Worm (Caenorhabditis elegans) whole organism, midembryonic: ENCODE results near the gene F20D6.11.

Experiments used
- T22C8.4 ChIP-seq: fragments of 200-800 bp; sonication (Bioruptor generic); IDR thresholded peaks from 2 replicates; pipeline ENCODE4 v1.3.6; 2022; ENCODE audit warnings: missing genetic modification characterization, missing compliant biosample characterization
- cog-1 ChIP-seq: sonication (generic microtip); optimal IDR thresholded peaks from 2 replicates; lab custom pipeline; 2016; ENCODE audit warnings: missing genetic modification characterization, missing compliant biosample characterization
- flt-1 ChIP-seq: fragments of 200-800 bp; sonication (Bioruptor generic); IDR thresholded peaks from 2 replicates; pipeline ENCODE4 v1.3.6; 2022; ENCODE audit warnings: missing genetic modification characterization, missing compliant biosample characterization
- klf-2 ChIP-seq: fragments of 200-800 bp; sonication (Bioruptor generic); conservative IDR thresholded peaks from 2 replicates; pipeline ENCODE4 v1.3.6; 2022; ENCODE audit warnings: missing genetic modification reagents, missing genetic modification characterization, missing compliant biosample characterization
- med-1 ChIP-seq: sonication (generic microtip); optimal IDR thresholded peaks from 2 replicates; lab custom pipeline; 2017; ENCODE audit warnings: missing genetic modification characterization, mild to moderate bottlenecking, missing compliant biosample characterization, antibody characterized with exemption, missing genetic modification reagents; ENCODE audit not compliant: insufficient read depth
- ref-1 ChIP-seq: fragments of 200-800 bp; sonication (Bioruptor generic); conservative IDR thresholded peaks from 2 replicates; pipeline ENCODE4 v1.3.6; 2022; ENCODE audit warnings: missing genetic modification reagents, missing genetic modification characterization, missing compliant biosample characterization
- tab-1 ChIP-seq: fragments of 200-800 bp; sonication (Bioruptor generic); IDR thresholded peaks from 2 replicates; pipeline ENCODE4 v1.3.6; 2022; ENCODE audit warnings: missing genetic modification characterization, missing compliant biosample characterization
- ztf-23 ChIP-seq: fragments of 200-800 bp; sonication (Bioruptor generic); IDR thresholded peaks from 2 replicates; pipeline ENCODE4 v1.3.6; 2022; ENCODE audit warnings: missing genetic modification reagents, missing genetic modification characterization, missing compliant biosample characterization
- ztf-29 ChIP-seq: fragments of 200-800 bp; sonication (Bioruptor generic); IDR thresholded peaks from 2 replicates; pipeline ENCODE4 v1.3.6; 2022; ENCODE audit warnings: missing genetic modification reagents, missing genetic modification characterization, missing compliant biosample characterization

The F20D6.11 gene

DNA sequence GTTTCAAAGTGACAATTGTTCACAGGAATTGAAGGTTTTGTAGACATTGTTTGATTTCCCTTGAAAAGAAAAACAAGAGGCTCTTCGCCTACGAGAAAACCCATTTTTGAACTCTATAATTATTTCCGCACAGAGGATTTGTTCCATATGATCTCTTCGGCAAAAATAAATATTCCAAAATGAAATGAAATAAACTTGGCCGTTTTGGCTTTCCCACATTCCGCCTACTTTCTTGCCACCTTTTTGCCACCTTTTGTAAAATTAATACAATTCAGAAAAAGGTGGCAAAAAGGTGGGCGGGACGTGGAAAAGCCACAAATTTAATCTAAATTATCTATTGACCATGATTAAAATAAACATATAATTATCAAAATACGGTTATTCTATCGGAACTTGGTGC, 10.5 kb downstream of the F20D6.11 start, which contains the start of gene F20D6.15:
TSS of gene F20D6.15 (minus strand) at position 47 of the 400 bp plus-strand sequence.
- TF ChIP-seq flt-1 (no peak), cog-1 (no peak), ref-1 (GFP tag; lab: Robert Waterston, UW) (no peak), tab-1 (GFP tag; lab: Robert Waterston, UW) (no peak)

DNA sequence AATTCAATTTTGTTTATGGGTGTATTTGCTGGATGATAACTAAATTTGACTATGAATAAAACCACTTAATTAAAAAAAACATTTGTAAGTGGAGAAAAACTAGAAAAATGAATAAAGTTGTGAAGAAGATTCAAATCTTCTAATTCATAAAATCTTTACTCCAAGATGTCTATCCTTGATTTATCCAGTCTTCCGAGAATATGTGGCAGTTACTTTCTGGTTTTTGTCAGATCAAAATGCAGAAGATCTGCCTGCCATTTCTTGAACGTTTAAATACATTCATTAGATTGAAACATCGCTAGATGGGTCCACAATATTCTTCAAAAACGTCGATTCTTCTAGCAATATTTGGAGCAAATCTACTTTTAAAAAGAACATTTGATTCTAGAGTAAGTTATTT, 13.2 kb downstream of the F20D6.11 start, which contains the start of gene F20D6.2:
TSS of gene F20D6.2 (plus strand) at position 301 of the 400 bp plus-strand sequence.
- TF ChIP-seq tab-1 (GFP tag; lab: Robert Waterston, UW) (no peak), cog-1 (no peak), med-1 (GFP tag; lab: Kevin White, UChicago) (no peak), ztf-29 (GFP tag; lab: Robert Waterston, UW) (no peak), ztf-23 (GFP tag; lab: Robert Waterston, UW) (no peak), klf-2 (no peak), ref-1 (GFP tag; lab: Robert Waterston, UW) (no peak), flt-1 (no peak), T22C8.4 (GFP tag; lab: Robert Waterston, UW) (no peak)

DNA sequence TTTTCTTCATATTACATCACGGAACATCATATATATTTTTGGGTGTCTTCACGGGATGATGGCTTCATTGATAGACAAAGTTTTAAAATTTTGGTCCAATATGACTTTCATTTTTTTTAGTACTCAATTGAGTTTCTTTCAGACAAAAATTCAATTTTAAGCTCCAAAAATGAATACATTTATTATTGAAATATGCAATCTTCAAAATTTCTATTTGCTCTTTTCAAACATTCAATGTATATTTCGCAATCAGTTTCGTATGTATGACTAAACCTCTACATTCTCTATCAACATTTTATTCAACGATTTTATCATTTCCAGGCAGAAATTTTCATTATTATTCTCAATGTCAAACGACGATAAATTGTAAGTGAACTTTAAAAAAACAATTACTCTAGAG, 15.5 kb downstream of the F20D6.11 start, which contains the start of gene srp-8:
TSS of gene srp-8 (plus strand) at position 301 of the 400 bp plus-strand sequence.
- TF ChIP-seq ztf-29 (GFP tag; lab: Robert Waterston, UW) = no peak
- TF ChIP-seq med-1 (GFP tag; lab: Kevin White, UChicago) = no peak
- no peak for TF ChIP-seq T22C8.4 (GFP tag; lab: Robert Waterston, UW)
- TF ChIP-seq cog-1 = no peak
- TF ChIP-seq tab-1 (GFP tag; lab: Robert Waterston, UW) = no peak
- no peak for TF ChIP-seq flt-1
- TF ChIP-seq ztf-23 (GFP tag; lab: Robert Waterston, UW) = no peak
- no peak for TF ChIP-seq klf-2
- TF ChIP-seq ref-1 (GFP tag; lab: Robert Waterston, UW) = no peak

DNA sequence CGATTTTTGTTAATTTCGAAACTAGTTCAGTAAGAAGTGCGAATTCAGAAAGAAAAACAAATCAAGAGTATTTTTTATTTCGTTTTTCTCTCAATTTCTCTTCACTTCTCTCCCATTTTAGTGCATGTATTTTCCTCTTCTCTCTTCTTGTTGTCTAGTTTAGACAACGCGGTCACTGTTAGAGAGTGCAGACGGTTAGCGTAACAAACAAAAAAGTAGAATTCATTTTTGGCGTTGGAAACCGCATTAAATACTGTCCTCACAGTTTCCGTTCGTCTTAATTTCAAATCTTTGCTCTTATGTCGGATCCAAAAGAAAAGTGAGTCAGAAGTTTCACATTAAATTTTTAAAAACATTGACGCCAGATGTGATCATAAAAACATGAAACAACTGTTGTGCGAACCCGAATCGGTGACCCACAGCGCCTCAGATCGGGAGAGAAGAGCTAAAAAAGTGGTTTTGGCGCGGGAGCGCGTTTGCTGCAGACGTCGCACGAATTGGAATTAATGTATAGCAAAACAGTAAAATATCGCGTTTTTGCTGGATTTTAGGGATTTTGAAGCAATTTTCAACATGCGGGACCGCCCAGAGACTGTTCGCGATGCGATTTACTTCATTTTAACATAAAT, 19.9 kb downstream of the F20D6.11 start, which contains the start of gene srp-7:
TSS of gene srp-7 (plus strand) at position 213 of the 629 bp plus-strand sequence.
- TF ChIP-seq ztf-23 (GFP tag; lab: Robert Waterston, UW) (no peak), cog-1 (no peak), ztf-29 (GFP tag; lab: Robert Waterston, UW) (no peak), klf-2 (no peak), tab-1 (GFP tag; lab: Robert Waterston, UW) (no peak), ref-1 (GFP tag; lab: Robert Waterston, UW) (no peak), med-1 (GFP tag; lab: Kevin White, UChicago) (no peak), flt-1 (no peak)

DNA sequence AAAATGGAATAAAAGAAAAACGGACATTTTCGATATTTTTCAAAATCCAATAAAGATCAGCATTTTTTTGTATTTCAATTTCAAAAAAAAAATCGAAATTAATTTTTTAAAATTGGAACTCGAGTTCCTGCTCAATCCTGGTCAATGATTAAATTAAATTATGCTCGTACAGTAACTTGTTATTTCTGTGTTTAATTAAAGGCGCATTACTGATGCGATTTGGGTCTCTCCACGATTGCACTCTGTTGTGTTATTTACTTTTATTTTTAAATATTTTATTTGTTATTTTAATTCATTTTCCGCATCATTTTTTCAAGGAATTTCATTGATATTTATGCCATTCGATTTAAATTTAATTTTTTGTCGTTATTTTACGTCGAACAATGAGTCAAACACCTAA, 20.6 kb downstream of the F20D6.11 start:
- no peak for TF ChIP-seq T22C8.4 (GFP tag; lab: Robert Waterston, UW)
- TF ChIP-seq ref-1 (GFP tag; lab: Robert Waterston, UW) = no peak
- no peak for TF ChIP-seq ztf-23 (GFP tag; lab: Robert Waterston, UW)
- no peak for TF ChIP-seq klf-2
- TF ChIP-seq med-1 (GFP tag; lab: Kevin White, UChicago) = no peak
- no peak for TF ChIP-seq flt-1
- TF ChIP-seq tab-1 (GFP tag; lab: Robert Waterston, UW) = no peak

DNA sequence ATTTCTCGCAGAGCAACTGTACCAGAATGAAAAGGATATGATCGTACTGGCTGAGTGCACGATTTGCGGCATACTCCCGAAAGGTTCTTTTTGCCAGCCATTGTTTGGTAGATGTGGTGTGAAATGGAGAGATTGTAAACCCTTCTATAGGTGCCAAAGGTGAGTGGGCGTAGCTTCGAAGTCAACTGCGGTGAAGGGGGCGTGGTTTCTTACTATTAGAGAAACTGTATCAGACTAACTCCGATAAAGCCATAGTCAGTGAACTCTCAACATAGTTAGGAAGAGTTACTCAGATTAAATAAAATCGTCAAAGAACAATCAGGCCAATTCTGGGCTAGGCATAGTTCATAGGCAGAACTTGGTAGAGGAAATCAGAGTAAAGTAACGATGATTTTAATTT, 21.5 kb downstream of the F20D6.11 start, which contains the start of gene F20D6.9:
TSS of gene F20D6.9 (minus strand) at position 101 of the 400 bp plus-strand sequence.
- TF ChIP-seq med-1 (GFP tag; lab: Kevin White, UChicago) = no peak
- TF ChIP-seq flt-1 = no peak
- TF ChIP-seq klf-2 = no peak
- TF ChIP-seq T22C8.4 (GFP tag; lab: Robert Waterston, UW) = no peak
- no peak for TF ChIP-seq tab-1 (GFP tag; lab: Robert Waterston, UW)
- TF ChIP-seq ztf-23 (GFP tag; lab: Robert Waterston, UW) = no peak

DNA sequence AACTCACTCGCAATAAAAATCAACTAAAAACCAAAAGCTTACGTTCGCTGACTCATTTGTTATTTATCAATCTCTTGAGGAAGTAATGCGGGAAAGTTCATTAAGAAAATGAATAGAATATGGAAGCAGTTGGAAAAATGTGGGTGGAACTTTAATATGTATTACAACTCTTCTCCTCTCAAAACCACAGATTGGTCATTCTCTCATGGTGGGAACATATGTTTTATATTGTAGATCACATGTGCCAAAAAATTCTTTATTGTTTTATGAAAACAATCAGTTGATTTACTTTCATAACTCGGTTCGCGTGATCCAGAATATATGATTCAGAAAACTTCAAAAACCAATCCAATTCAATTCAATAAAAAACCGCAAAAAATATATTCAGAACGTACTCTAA, 27.2 kb downstream of the F20D6.11 start:
- TF ChIP-seq cog-1 = no peak
- no peak for TF ChIP-seq ref-1 (GFP tag; lab: Robert Waterston, UW)
- no peak for TF ChIP-seq klf-2
- no peak for TF ChIP-seq ztf-23 (GFP tag; lab: Robert Waterston, UW)
- no peak for TF ChIP-seq med-1 (GFP tag; lab: Kevin White, UChicago)
- no peak for TF ChIP-seq flt-1
- no peak for TF ChIP-seq T22C8.4 (GFP tag; lab: Robert Waterston, UW)
- TF ChIP-seq ztf-29 (GFP tag; lab: Robert Waterston, UW) = no peak
- TF ChIP-seq tab-1 (GFP tag; lab: Robert Waterston, UW) = no peak

DNA sequence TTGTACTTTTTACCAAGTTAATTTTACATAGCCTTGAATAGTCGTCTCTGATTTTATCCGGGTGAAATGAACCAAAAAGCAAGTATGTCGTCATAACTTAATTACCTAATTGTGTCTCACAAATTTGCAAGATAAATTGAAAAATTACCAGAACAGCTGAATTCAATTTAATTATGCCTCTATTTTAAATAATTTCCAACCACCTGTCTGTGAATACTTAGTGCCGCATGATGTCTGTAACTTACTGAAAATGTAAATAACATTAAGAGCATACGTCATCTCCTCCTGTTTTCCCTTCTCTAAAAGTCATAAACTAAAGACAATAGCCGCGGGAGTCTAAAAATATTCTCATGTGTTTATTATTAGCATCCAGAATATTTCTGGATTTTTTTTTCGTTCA, 28.6 kb downstream of the F20D6.11 start:
- TF ChIP-seq ztf-29 (GFP tag; lab: Robert Waterston, UW) = no peak
- TF ChIP-seq flt-1 = no peak
- TF ChIP-seq T22C8.4 (GFP tag; lab: Robert Waterston, UW) = no peak
- no peak for TF ChIP-seq tab-1 (GFP tag; lab: Robert Waterston, UW)
- TF ChIP-seq med-1 (GFP tag; lab: Kevin White, UChicago) = no peak
- TF ChIP-seq ref-1 (GFP tag; lab: Robert Waterston, UW) = no peak
- no peak for TF ChIP-seq cog-1
- no peak for TF ChIP-seq ztf-23 (GFP tag; lab: Robert Waterston, UW)
- no peak for TF ChIP-seq klf-2

DNA sequence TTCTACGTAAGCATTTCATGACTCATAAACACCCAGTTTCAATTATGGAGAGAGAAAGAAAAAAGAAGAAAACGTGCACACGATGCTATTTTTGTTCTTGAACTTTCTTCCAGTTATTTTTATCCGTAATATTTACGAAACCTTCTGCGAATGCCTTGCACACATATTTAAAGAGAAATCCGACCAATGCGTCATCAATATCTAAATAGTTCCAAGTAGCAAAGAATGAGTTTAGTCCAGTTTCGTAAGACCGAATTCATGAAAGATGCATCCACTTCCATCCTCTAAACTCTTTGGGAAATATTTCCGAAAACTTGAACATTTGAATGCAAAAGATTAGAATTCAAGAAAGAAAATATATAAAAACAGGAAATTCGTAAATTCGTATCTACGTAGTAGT, 29.7 kb downstream of the F20D6.11 start:
- TF ChIP-seq T22C8.4 (GFP tag; lab: Robert Waterston, UW) (no peak), ztf-29 (GFP tag; lab: Robert Waterston, UW) (no peak), klf-2 (no peak), flt-1 (no peak), ztf-23 (GFP tag; lab: Robert Waterston, UW) (no peak), cog-1 (no peak), med-1 (GFP tag; lab: Kevin White, UChicago) (no peak), tab-1 (GFP tag; lab: Robert Waterston, UW) (no peak), ref-1 (GFP tag; lab: Robert Waterston, UW) (no peak)
